Worm (Caenorhabditis elegans) whole organism, L2 larva: Measurements from ENCODE around the gene C33C12.12.
"Not testable (repeated sequence)": the region's sequence is repeated elsewhere in the genome, so short reads cannot be mapped to it uniquely, and the experiment has no call there.

Experiments used
- C34F6.9 ChIP-seq: fragments of 150-350 bp; optimal IDR thresholded peaks from 2 replicates; lab custom pipeline; 2014; ENCODE audit warnings: missing biosample characterization, missing genetic modification characterization
- F13H6.1 ChIP-seq: sonication (generic microtip); optimal IDR thresholded peaks from 2 replicates; lab custom pipeline; 2016; ENCODE audit warnings: missing genetic modification characterization, missing compliant biosample characterization
- R02D3.7 ChIP-seq: fragments of 150-350 bp; optimal IDR thresholded peaks from 2 replicates; lab custom pipeline; 2014; ENCODE audit warnings: missing biosample characterization, missing genetic modification characterization
- ZK546.5 ChIP-seq: sonication (generic microtip); optimal IDR thresholded peaks from 2 replicates; lab custom pipeline; 2017; ENCODE audit warnings: missing biosample characterization, missing genetic modification characterization
- alr-1 ChIP-seq: fragments of 150-350 bp; optimal IDR thresholded peaks from 2 replicates; lab custom pipeline; 2014; ENCODE audit warnings: missing biosample characterization, missing genetic modification characterization
- aly-2 ChIP-seq: fragments of 150-350 bp; optimal IDR thresholded peaks from 2 replicates; lab custom pipeline; 2014; ENCODE audit warnings: missing biosample characterization, missing genetic modification characterization
- ama-1 ChIP-seq: fragments of 150-350 bp; optimal IDR thresholded peaks from 2 replicates; lab custom pipeline; 2018; ENCODE audit warnings: inconsistent platforms
- ceh-16 ChIP-seq: fragments of 150-350 bp; optimal IDR thresholded peaks from 2 replicates; lab custom pipeline; 2014; ENCODE audit warnings: missing biosample characterization, missing genetic modification characterization
- crh-2 ChIP-seq: sonication (generic microtip); optimal IDR thresholded peaks from 2 replicates; lab custom pipeline; 2017; ENCODE audit warnings: missing biosample characterization, missing genetic modification characterization
- dmd-4 ChIP-seq: sonication (generic microtip); optimal IDR thresholded peaks from 2 replicates; lab custom pipeline; 2017; ENCODE audit warnings: missing biosample characterization, missing genetic modification characterization
- egl-27 ChIP-seq: sonication (generic microtip); optimal IDR thresholded peaks from 3 replicates; lab custom pipeline; 2017; ENCODE audit warnings: missing biosample characterization, missing genetic modification reagents, missing genetic modification characterization
- elt-1 ChIP-seq: fragments of 150-350 bp; optimal IDR thresholded peaks from 2 replicates; lab custom pipeline; 2014; ENCODE audit warnings: missing biosample characterization, missing genetic modification characterization
- fos-1 ChIP-seq: fragments of 150-350 bp; optimal IDR thresholded peaks from 2 replicates; lab custom pipeline; 2014; ENCODE audit warnings: missing biosample characterization, missing genetic modification characterization
- gmeb-1 ChIP-seq: fragments of 150-350 bp; optimal IDR thresholded peaks from 2 replicates; lab custom pipeline; 2014; ENCODE audit warnings: missing biosample characterization, missing genetic modification characterization
- lin-11 ChIP-seq: fragments of 150-350 bp; sonication (generic microtip); optimal IDR thresholded peaks from 2 replicates; lab custom pipeline; 2014; ENCODE audit warnings: missing biosample characterization, missing genetic modification characterization, inconsistent platforms, mixed read lengths
- lin-13 ChIP-seq: fragments of 150-350 bp; optimal IDR thresholded peaks from 2 replicates; lab custom pipeline; 2014; ENCODE audit warnings: missing biosample characterization, missing genetic modification reagents, missing genetic modification characterization
- lin-39 ChIP-seq: fragments of 150-350 bp; optimal IDR thresholded peaks from 2 replicates; lab custom pipeline; 2014; ENCODE audit warnings: missing biosample characterization, missing genetic modification reagents, missing genetic modification characterization
- lsy-2 ChIP-seq, 2 experiments: fragments of 150-350 bp in 1 of 2; sonication (generic microtip) in 1 of 2; optimal IDR thresholded peaks; 2 replicates each; lab custom pipeline; 2014 to 2017; ENCODE audit warnings: missing biosample characterization in 2 of 2, missing genetic modification characterization in 2 of 2
- mab-5 ChIP-seq: fragments of 150-350 bp; optimal IDR thresholded peaks from 2 replicates; lab custom pipeline; 2014; ENCODE audit warnings: missing biosample characterization, missing genetic modification characterization
- nhr-10 ChIP-seq: sonication (generic microtip); optimal IDR thresholded peaks from 2 replicates; lab custom pipeline; 2017; ENCODE audit warnings: missing biosample characterization, missing genetic modification characterization
- nhr-11 ChIP-seq: fragments of 150-350 bp; optimal IDR thresholded peaks from 2 replicates; lab custom pipeline; 2014; ENCODE audit warnings: missing biosample characterization, missing genetic modification characterization
- nhr-21 ChIP-seq: fragments of 150-350 bp; optimal IDR thresholded peaks from 2 replicates; lab custom pipeline; 2014; ENCODE audit warnings: missing biosample characterization, missing genetic modification characterization
- nhr-237 ChIP-seq: fragments of 150-350 bp; optimal IDR thresholded peaks from 2 replicates; lab custom pipeline; 2014; ENCODE audit warnings: missing biosample characterization, missing genetic modification characterization
- nhr-25 ChIP-seq: fragments of 150-350 bp; sonication (generic microtip); optimal IDR thresholded peaks from 3 replicates; lab custom pipeline; 2014; ENCODE audit warnings: missing biosample characterization, missing genetic modification characterization
- nhr-77 ChIP-seq: fragments of 150-350 bp; optimal IDR thresholded peaks from 2 replicates; lab custom pipeline; 2014; ENCODE audit warnings: missing biosample characterization, missing genetic modification characterization
- peb-1 ChIP-seq: fragments of 150-350 bp; optimal IDR thresholded peaks from 2 replicates; lab custom pipeline; 2014; ENCODE audit warnings: missing biosample characterization, missing genetic modification characterization
- skn-1 ChIP-seq: sonication (generic microtip); optimal IDR thresholded peaks from 2 replicates; lab custom pipeline; 2017; ENCODE audit warnings: missing biosample characterization, missing genetic modification characterization
- sma-9 ChIP-seq, 2 experiments: fragments of 150-350 bp in 1 of 2; sonication (generic microtip) in 1 of 2; optimal IDR thresholded peaks; 2 replicates each; lab custom pipeline; 2014 to 2016; ENCODE audit warnings: missing genetic modification characterization in 2 of 2, mild to moderate bottlenecking in 1 of 2, missing biosample characterization in 1 of 2, missing compliant biosample characterization in 1 of 2, missing genetic modification reagents in 1 of 2, moderate library complexity in 1 of 2
- snpc-4 ChIP-seq: fragments of 150-350 bp; optimal IDR thresholded peaks from 2 replicates; lab custom pipeline; 2014; ENCODE audit warnings: missing biosample characterization, missing genetic modification characterization
- unc-39 ChIP-seq: fragments of 150-350 bp; optimal IDR thresholded peaks from 2 replicates; lab custom pipeline; 2014; ENCODE audit warnings: missing biosample characterization, missing genetic modification characterization
- unc-55 ChIP-seq: fragments of 150-350 bp; sonication (generic microtip); optimal IDR thresholded peaks from 3 replicates; lab custom pipeline; 2014; ENCODE audit warnings: missing biosample characterization, missing genetic modification reagents, missing genetic modification characterization
- unc-62 ChIP-seq: fragments of 150-350 bp; optimal IDR thresholded peaks from 2 replicates; lab custom pipeline; 2014; ENCODE audit warnings: missing biosample characterization, missing genetic modification reagents, missing genetic modification characterization
- ztf-11 ChIP-seq: sonication (generic microtip); optimal IDR thresholded peaks from 2 replicates; lab custom pipeline; 2017; ENCODE audit warnings: missing biosample characterization, missing genetic modification characterization

C33C12.12 gene

ce11 chrII:2168374-2168773 lies 1.6 kb downstream of the C33C12.12 start, which contains the start of gene fbxb-38:
Gene fbxb-38 (minus strand): TSS chrII:2168763.
- no peak for TF ChIP-seq ceh-16 (tag; lab: Kevin White, UChicago)
- TF ChIP-seq C34F6.9 (tag; lab: Kevin White, UChicago): no peak
- no peak for TF ChIP-seq ama-1 (lab: Kevin White, UChicago)
- no peak for TF ChIP-seq sma-9 (GFP tag; optimal IDR thresholded peaks at IDR 0.05; lab: Kevin White, UChicago)
- no peak for TF ChIP-seq sma-9 (tag; optimal IDR thresholded peaks at IDR 0.05; lab: Kevin White, UChicago)

ce11 chrII:2166376-2166775 lies 3.6 kb downstream of the C33C12.12 start, which contains the start of gene C33C12.4:
Gene C33C12.4 (minus strand): TSS chrII:2166476.
- TF ChIP-seq ztf-11 (tag; lab: Kevin White, UChicago) (no peak), egl-27 (no peak), ZK546.5 (tag; lab: Kevin White, UChicago) (no peak)

- TF ChIP-seq snpc-4 (tag; lab: Kevin White, UChicago); ZK546.5 (tag; lab: Kevin White, UChicago); egl-27: not testable (repeated sequence)
These were observed 6.6 kb downstream of the C33C12.12 start, which contains the start of gene C33C12.11 for ce11 chrII:2163370-2163882. Gene C33C12.11 (minus strand): TSS chrII:2163832.

- not testable (repeated sequence) for TF ChIP-seq nhr-25; aly-2 (tag; lab: Kevin White, UChicago); elt-1 (tag; lab: Kevin White, UChicago)
These were observed 16.3 kb downstream of the C33C12.12 start, which contains the start of gene math-18 for ce11 chrII:2153708-2154107. Gene math-18 (plus strand): TSS chrII:2154008.

- TF ChIP-seq nhr-237 (tag; lab: Kevin White, UChicago) (no peak), F13H6.1 (tag; lab: Kevin White, UChicago) (no peak), fos-1 (tag; lab: Kevin White, UChicago) (peak; percentile 64), unc-62 (GFP tag; lab: Kevin White, UChicago) (no peak), unc-39 (no peak), alr-1 (tag; lab: Kevin White, UChicago) (no peak), lin-13 (GFP tag; lab: Kevin White, UChicago) (no peak), nhr-11 (tag; lab: Kevin White, UChicago) (no peak), dmd-4 (tag; lab: Kevin White, UChicago) (no peak)
These were observed 17.5 kb downstream of the C33C12.12 start for ce11 chrII:2152455-2152854.

ce11 chrII:2150485-2150985 lies 19.4 kb downstream of the C33C12.12 start, which contains the start of the genes C40A11.7 and C40A11.8:
Gene C40A11.7 (minus strand): TSS chrII:2150585.
Gene C40A11.8 (minus strand): TSS chrII:2150935.
- TF ChIP-seq nhr-21 (tag; lab: Kevin White, UChicago) (no peak), nhr-77 (no peak), skn-1 (tag; lab: Kevin White, UChicago) (no peak), mab-5 (no peak), crh-2 (tag; lab: Kevin White, UChicago) (no peak), unc-55 (GFP tag; lab: Kevin White, UChicago) (no peak), lin-11 (no peak), sma-9 (GFP tag; optimal IDR thresholded peaks at IDR 0.05; lab: Kevin White, UChicago) (no peak), sma-9 (tag; optimal IDR thresholded peaks at IDR 0.05; lab: Kevin White, UChicago) (no peak), unc-39 (no peak), lin-39 (tag; lab: Kevin White, UChicago) (no peak), lsy-2 (tag; optimal IDR thresholded peaks at IDR 0.05; lab: Kevin White, UChicago) (no peak), nhr-10 (tag; lab: Kevin White, UChicago) (no peak), nhr-25 (no peak), peb-1 (tag; lab: Kevin White, UChicago) (no peak), F13H6.1 (tag; lab: Kevin White, UChicago) (no peak), gmeb-1 (tag; lab: Kevin White, UChicago) (no peak), R02D3.7 (tag; lab: Kevin White, UChicago) (no peak)
